Fruit fly (Drosophila melanogaster) whole organism, embryonic: ENCODE data around the gene CG1628.
A peak's percentile ranks its signal among the peaks of the same experiment; 100 is the strongest.

Experiments
- Bgb ChIP-seq: fragments of 200-800 bp; sonication (Bioruptor generic); IDR thresholded peaks from 2 replicates; pipeline ENCODE4 v1.3.6; 2022; ENCODE audit warnings: missing biosample characterization, missing genetic modification characterization; ENCODE audit not compliant: partially characterized antibody
- CG1024 ChIP-seq: fragments of 200-800 bp; sonication (Bioruptor generic); IDR thresholded peaks from 2 replicates; pipeline ENCODE4 v1.3.6; 2022; ENCODE audit warnings: missing biosample characterization, missing genetic modification characterization
- CG10267 ChIP-seq: fragments of 200-800 bp; sonication (Bioruptor generic); optimal IDR thresholded peaks from 2 replicates; lab custom pipeline; 2018; ENCODE audit warnings: missing biosample characterization, mild to moderate bottlenecking, missing genetic modification characterization, moderate library complexity
- CG10543 ChIP-seq: fragments of 200-800 bp; sonication (Bioruptor generic); optimal IDR thresholded peaks from 3 replicates; lab custom pipeline; 2017; ENCODE audit warnings: missing biosample characterization, mild to moderate bottlenecking, missing genetic modification characterization, moderate library complexity
- CG11093 ChIP-seq: fragments of 200-800 bp; sonication (Bioruptor generic); IDR thresholded peaks from 3 replicates; pipeline ENCODE4 v1.3.6; 2022; ENCODE audit warnings: missing biosample characterization, missing genetic modification characterization
- CG11695 ChIP-seq: fragments of 200-800 bp; sonication (Bioruptor generic); IDR thresholded peaks from 3 replicates; pipeline ENCODE4 v1.3.6; 2022; ENCODE audit warnings: missing biosample characterization, missing genetic modification characterization
- CG11696 ChIP-seq: fragments of 200-800 bp; sonication (Bioruptor generic); IDR thresholded peaks from 2 replicates; pipeline ENCODE4 v1.3.6; 2022; ENCODE audit warnings: missing biosample characterization, missing genetic modification characterization
- CG12071 ChIP-seq: fragments of 200-800 bp; sonication (Bioruptor generic); optimal IDR thresholded peaks from 3 replicates; lab custom pipeline; 2018; ENCODE audit warnings: missing biosample characterization, mild to moderate bottlenecking, missing genetic modification characterization
- CG13424 ChIP-seq: fragments of 200-800 bp; sonication (Bioruptor generic); optimal IDR thresholded peaks from 2 replicates; lab custom pipeline; 2019; ENCODE audit warnings: missing biosample characterization, mild to moderate bottlenecking, missing genetic modification characterization, moderate library complexity
- CG13894 ChIP-seq: fragments of 200-800 bp; sonication (Bioruptor generic); optimal IDR thresholded peaks from 3 replicates; lab custom pipeline; 2018; ENCODE audit warnings: missing biosample characterization, mild to moderate bottlenecking, missing genetic modification characterization, moderate library complexity
- CG14965 ChIP-seq: fragments of 200-800 bp; sonication (Bioruptor generic); optimal IDR thresholded peaks from 2 replicates; lab custom pipeline; 2016; ENCODE audit warnings: missing biosample characterization, missing genetic modification characterization, borderline replicate concordance
- CG15514 ChIP-seq: fragments of 200-800 bp; sonication (Bioruptor generic); optimal IDR thresholded peaks from 3 replicates; lab custom pipeline; 2017; ENCODE audit warnings: missing biosample characterization, missing genetic modification characterization, mild to moderate bottlenecking, moderate library complexity, missing genetic modification reagents
- CG17829 ChIP-seq: fragments of 200-800 bp; optimal IDR thresholded peaks from 2 replicates; lab custom pipeline; 2019; ENCODE audit warnings: missing biosample characterization, mild to moderate bottlenecking, missing genetic modification characterization, moderate library complexity
- CG32767 ChIP-seq: fragments of 200-800 bp; sonication (Bioruptor generic); IDR thresholded peaks from 2 replicates; pipeline ENCODE4 v1.3.6; 2022; ENCODE audit warnings: missing biosample characterization, missing genetic modification characterization
- CG42726 ChIP-seq: fragments of 200-800 bp; sonication (Bioruptor generic); IDR thresholded peaks from 2 replicates; pipeline ENCODE4 v1.3.6; 2022; ENCODE audit warnings: missing biosample characterization, missing genetic modification characterization; ENCODE audit not compliant: partially characterized antibody
- CG5180 ChIP-seq: fragments of 200-800 bp; sonication (Bioruptor generic); optimal IDR thresholded peaks from 3 replicates; lab custom pipeline; 2017; ENCODE audit warnings: missing biosample characterization, missing genetic modification characterization, mild to moderate bottlenecking, moderate library complexity, missing genetic modification reagents
- CG8290 ChIP-seq, 3 experiments: fragments of 200-800 bp; sonication (Bioruptor generic); optimal IDR thresholded peaks; 2 replicates each; lab custom pipeline; 2016 to 2019; ENCODE audit warnings: missing biosample characterization in 3 of 3, missing genetic modification characterization in 3 of 3, mild to moderate bottlenecking in 2 of 3, moderate library complexity in 1 of 3
- CG9727 ChIP-seq: fragments of 200-800 bp; sonication (Bioruptor generic); optimal IDR thresholded peaks from 3 replicates; lab custom pipeline; 2017; ENCODE audit warnings: missing biosample characterization, mild to moderate bottlenecking, missing genetic modification characterization
- CG9797 ChIP-seq: fragments of 200-800 bp; sonication (Bioruptor generic); optimal IDR thresholded peaks from 3 replicates; lab custom pipeline; 2018; ENCODE audit warnings: missing biosample characterization, mild to moderate bottlenecking, missing genetic modification characterization
- Deaf1 ChIP-seq: fragments of 200-800 bp; optimal IDR thresholded peaks from 3 replicates; lab custom pipeline; 2019; ENCODE audit warnings: missing biosample characterization, mild to moderate bottlenecking, missing genetic modification characterization, moderate library complexity
- Dref ChIP-seq: fragments of 200-800 bp; sonication (Bioruptor generic); IDR thresholded peaks from 2 replicates; pipeline ENCODE4 v1.3.6; 2022; ENCODE audit warnings: missing biosample characterization, missing genetic modification characterization
- Drgx ChIP-seq: fragments of 200-800 bp; sonication (Bioruptor generic); IDR thresholded peaks from 2 replicates; pipeline ENCODE4 v1.3.6; 2022; ENCODE audit warnings: missing biosample characterization, missing genetic modification characterization
- Ets65A ChIP-seq: fragments of 200-800 bp; sonication (Bioruptor generic); peaks from one replicate; lab custom pipeline; 2016; ENCODE audit warnings: missing biosample characterization, missing genetic modification characterization
- HLHmδ ChIP-seq: fragments of 200-800 bp; sonication (Bioruptor generic); optimal IDR thresholded peaks from 2 replicates; lab custom pipeline; 2018; ENCODE audit warnings: missing biosample characterization, mild to moderate bottlenecking, missing genetic modification characterization, moderate library complexity
- Hmr ChIP-seq: fragments of 200-800 bp; sonication (Bioruptor generic); optimal IDR thresholded peaks from 3 replicates; lab custom pipeline; 2017; ENCODE audit warnings: mild to moderate bottlenecking, missing biosample characterization, missing genetic modification reagents, missing genetic modification characterization
- Myb ChIP-seq: fragments of 200-800 bp; sonication (Bioruptor generic); optimal IDR thresholded peaks from 2 replicates; lab custom pipeline; 2016; ENCODE audit warnings: missing biosample characterization, missing genetic modification characterization
- Ravus ChIP-seq: fragments of 200-800 bp; sonication (Bioruptor generic); IDR thresholded peaks from 2 replicates; pipeline ENCODE4 v1.3.6; 2022; ENCODE audit warnings: missing biosample characterization, missing genetic modification characterization
- Scr ChIP-seq: fragments of 200-800 bp; sonication (Bioruptor generic); IDR thresholded peaks from 2 replicates; pipeline ENCODE4 v1.3.6; 2022; ENCODE audit warnings: missing biosample characterization, missing genetic modification characterization; ENCODE audit not compliant: partially characterized antibody
- Tbp ChIP-seq: fragments of >200 bp; optimal IDR thresholded peaks from 2 replicates; lab custom pipeline; 2018; ENCODE audit warnings: missing biosample characterization, missing genetic modification characterization
- abd-A ChIP-seq: fragments of 200-800 bp; sonication (Bioruptor generic); optimal IDR thresholded peaks from 3 replicates; lab custom pipeline; 2019; ENCODE audit warnings: missing biosample characterization, mild to moderate bottlenecking, missing genetic modification characterization, moderate library complexity
- bowl ChIP-seq: fragments of 200-800 bp; sonication (Bioruptor generic); IDR thresholded peaks from 2 replicates; pipeline ENCODE4 v1.3.6; 2022; ENCODE audit warnings: missing biosample characterization, missing genetic modification characterization
- caup ChIP-seq: fragments of 200-800 bp; sonication (Bioruptor generic); optimal IDR thresholded peaks from 3 replicates; lab custom pipeline; 2017; ENCODE audit warnings: missing biosample characterization, mild to moderate bottlenecking, missing genetic modification characterization, moderate library complexity; ENCODE audit not compliant: severe bottlenecking
- crol ChIP-seq: fragments of 200-800 bp; sonication (Bioruptor generic); IDR thresholded peaks from 2 replicates; pipeline ENCODE4 v1.3.6; 2022; ENCODE audit warnings: missing biosample characterization, missing genetic modification characterization
- crp ChIP-seq, 2 experiments: fragments of 200-800 bp; sonication (Bioruptor generic); optimal IDR thresholded peaks; 2 replicates in 1 of 2; 3 replicates in 1 of 2; lab custom pipeline; 2017; ENCODE audit warnings: missing biosample characterization in 2 of 2, missing genetic modification characterization in 2 of 2, mild to moderate bottlenecking in 1 of 2, moderate library complexity in 1 of 2
- ham ChIP-seq: fragments of 200-800 bp; sonication (Bioruptor generic); IDR thresholded peaks from 2 replicates; pipeline ENCODE4 v1.3.6; 2022; ENCODE audit warnings: missing biosample characterization, missing genetic modification characterization
- hbn ChIP-seq: fragments of 200-800 bp; sonication (Bioruptor generic); IDR thresholded peaks from 2 replicates; pipeline ENCODE4 v1.3.6; 2022; ENCODE audit warnings: missing biosample characterization, missing genetic modification characterization; ENCODE audit not compliant: partially characterized antibody
- org-1 ChIP-seq: fragments of 200-800 bp; sonication (Bioruptor generic); optimal IDR thresholded peaks from 2 replicates; lab custom pipeline; 2017; ENCODE audit warnings: missing biosample characterization, missing genetic modification characterization
- pnt ChIP-seq: fragments of 200-800 bp; sonication (Bioruptor generic); optimal IDR thresholded peaks from 3 replicates; lab custom pipeline; 2016; ENCODE audit warnings: missing biosample characterization, missing genetic modification characterization
- prd ChIP-seq, 3 experiments: fragments of >200 bp in 2 of 3; fragments of 200-800 bp in 1 of 3; sonication (Bioruptor generic) in 1 of 3; optimal IDR thresholded peaks in 2 of 3; IDR thresholded peaks in 1 of 3; 2 replicates in 2 of 3; 3 replicates in 1 of 3; pipeline versions ENCODE4 v1.3.6 to Lab custom; 2017 to 2022; ENCODE audit warnings: missing biosample characterization in 1 of 3, missing genetic modification characterization in 1 of 3
- repo ChIP-seq: fragments of 200-800 bp; sonication (Bioruptor generic); optimal IDR thresholded peaks from 2 replicates; lab custom pipeline; 2016; ENCODE audit warnings: missing biosample characterization, missing genetic modification characterization
- ro ChIP-seq: fragments of 200-800 bp; sonication (Bioruptor generic); IDR thresholded peaks from 2 replicates; pipeline ENCODE4 v1.3.6; 2022; ENCODE audit warnings: missing biosample characterization, missing genetic modification characterization
- so ChIP-seq: fragments of 200-800 bp; sonication (Bioruptor generic); IDR thresholded peaks from 3 replicates; pipeline ENCODE4 v1.3.6; 2022; ENCODE audit warnings: missing biosample characterization, missing genetic modification characterization
- vnd ChIP-seq: fragments of 200-800 bp; sonication (Bioruptor generic); IDR thresholded peaks from 3 replicates; pipeline ENCODE4 v1.3.6; 2022; ENCODE audit warnings: missing biosample characterization, missing genetic modification characterization; ENCODE audit not compliant: partially characterized antibody
- zf30C ChIP-seq: fragments of 200-800 bp; sonication (Bioruptor generic); optimal IDR thresholded peaks from 3 replicates; lab custom pipeline; 2018; ENCODE audit warnings: missing biosample characterization, mild to moderate bottlenecking, missing genetic modification characterization

The CG1628 gene

DNA sequence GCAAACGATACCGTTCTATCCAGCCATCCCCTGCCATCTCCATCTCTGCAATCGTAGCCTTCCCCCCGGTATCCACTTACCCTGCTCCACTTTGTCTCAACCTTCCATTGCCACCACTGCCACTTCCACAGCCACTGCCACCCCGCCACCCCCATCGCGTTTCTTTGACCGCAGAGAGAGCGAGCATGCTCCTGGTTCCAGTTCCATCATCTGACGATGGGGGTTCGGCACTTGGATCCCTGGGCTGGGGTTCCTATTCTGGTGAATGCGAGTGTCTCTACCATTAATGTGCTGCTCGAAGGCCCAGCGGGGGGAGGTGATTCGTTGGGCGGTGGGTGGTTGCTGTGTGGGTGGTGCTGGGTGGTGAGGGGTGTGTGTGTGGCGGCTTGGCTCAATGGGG, 11.1 kb upstream of the CG1628 start (continued):
- TF ChIP-seq caup (GFP tag; lab: Kevin White, UChicago) (no peak), CG14965 (GFP tag; lab: Kevin White, UChicago) (no peak), Drgx (no peak), CG9797 (no peak), ro (no peak), CG13424 (tag; lab: Kevin White, UChicago) (no peak), CG15514 (GFP tag; lab: Kevin White, UChicago) (peak; percentile 97), CG42726 (no peak), Scr (no peak), pnt (GFP tag; lab: Kevin White, UChicago) (no peak), Ravus (no peak), zf30C (no peak), Tbp (GFP tag; lab: Kevin White, UChicago) (no peak), CG11695 (GFP tag; lab: Robert Waterston, UW) (no peak), CG8290 (GFP tag; optimal IDR thresholded peaks at IDR 0.05; lab: Kevin White, UChicago) (no peak), CG8290 (tag; optimal IDR thresholded peaks at IDR 0.05; lab: Kevin White, UChicago) (no peak), CG13894 (peak; percentile 56), CG1024 (GFP tag; lab: Robert Waterston, UW) (no peak), vnd (GFP tag; lab: Robert Waterston, UW) (no peak), Deaf1 (tag; lab: Kevin White, UChicago) (peak; percentile 29), ham (GFP tag; lab: Robert Waterston, UW) (no peak), crp (GFP tag; optimal IDR thresholded peaks at IDR 0.05; lab: Kevin White, UChicago) (no peak), CG12071 (GFP tag; lab: Kevin White, UChicago) (no peak), Hmr (peak; percentile 9), CG11696 (GFP tag; lab: Robert Waterston, UW) (peak; percentile 49; the same call in 1 of the 2 replicates), CG17829 (no peak), so (no peak), CG5180 (GFP tag; lab: Kevin White, UChicago) (no peak), bowl (GFP tag; lab: Robert Waterston, UW) (no peak), CG11093 (GFP tag; lab: Robert Waterston, UW) (no peak), crol (GFP tag; lab: Robert Waterston, UW) (peak; percentile 64), CG32767 (GFP tag; lab: Robert Waterston, UW) (no peak), hbn (GFP tag; lab: Robert Waterston, UW) (no peak), repo (no peak), CG10267 (no peak), abd-A (peak; percentile 97), Myb (GFP tag; lab: Kevin White, UChicago) (no peak), Ets65A (GFP tag; lab: Kevin White, UChicago) (peak; percentile 58), CG10543 (peak; percentile 1), org-1 (no peak), CG9727 (GFP tag; lab: Kevin White, UChicago) (no peak), prd (optimal IDR thresholded peaks at IDR 0.05; lab: Kevin White, UChicago) (no peak), prd (GFP tag; IDR thresholded peaks at IDR 0.05; lab: Robert Waterston, UW) (no peak), HLHmδ (GFP tag; lab: Kevin White, UChicago) (no peak), Dref (GFP tag; lab: Robert Waterston, UW) (no peak), Bgb (GFP tag; lab: Robert Waterston, UW) (0 out of 2 replicates have a peak, but pooled peaks have one; percentile 14)
- TF ChIP-seq, all 482 proteins: peak for 11
